5 fruit fly cellular contexts compared by ENCODE assay signal in genomic region chr3R:16646952-16647715, dm6.
TF ChIP-seq lines count a peak whose summit lies in the region.

Gene CG10324, minus strand, starts transcription at chr3R:16647004.
Gene CCT3, plus strand, starts transcription at chr3R:16647605.

- no peak for TF ChIP-seq CTCF in whole organism, embryonic (GFP tag; optimal IDR thresholded peaks at IDR 0.05; lab: Kevin White, UChicago)

TF ChIP-seq in whole organism, adult, 20 proteins besides CTCF, POLR2A, EP300 and RAD21 (continues in another document):
- TF ChIP-seq CG33017 (tag; optimal IDR thresholded peaks at IDR 0.05; lab: Kevin White, UChicago) = peak; percentile 57
- TF ChIP-seq CG11617 (GFP tag; optimal IDR thresholded peaks at IDR 0.05; lab: Kevin White, UChicago) = peak; percentile 27
- TF ChIP-seq Crg-1 (GFP tag; optimal IDR thresholded peaks at IDR 0.05; lab: Kevin White, UChicago) = peak; percentile 48
- no peak for TF ChIP-seq Clk (GFP tag; optimal IDR thresholded peaks at IDR 0.05; lab: Kevin White, UChicago)
- peak; percentile 62 for TF ChIP-seq CG1620 (GFP tag; optimal IDR thresholded peaks at IDR 0.05; lab: Kevin White, UChicago)
- TF ChIP-seq CG12768 (GFP tag; optimal IDR thresholded peaks at IDR 0.05; lab: Kevin White, UChicago) = peak; percentile 56
- TF ChIP-seq CG7045 (GFP tag; optimal IDR thresholded peaks at IDR 0.05; lab: Kevin White, UChicago) = peak; percentile 71
- peak; percentile 66 for TF ChIP-seq CG7101 (tag; optimal IDR thresholded peaks at IDR 0.05; lab: Kevin White, UChicago)
- peak; percentile 46 for TF ChIP-seq CG14711 (tag; optimal IDR thresholded peaks at IDR 0.05; lab: Kevin White, UChicago)
- no peak for TF ChIP-seq CG5204 (GFP tag; optimal IDR thresholded peaks at IDR 0.05; lab: Kevin White, UChicago)
- no peak for TF ChIP-seq cic (GFP tag; optimal IDR thresholded peaks at IDR 0.05; lab: Kevin White, UChicago)
- peak; percentile 24 for TF ChIP-seq pad (GFP tag; optimal IDR thresholded peaks at IDR 0.05; lab: Kevin White, UChicago)
- peak; percentile 44 for TF ChIP-seq ovo (GFP tag; optimal IDR thresholded peaks at IDR 0.05; lab: Kevin White, UChicago)
- TF ChIP-seq kay (GFP tag; lab: Kevin White, UChicago; ENCODE audit: borderline replicate concordance) = peak; percentile 95
- no peak for TF ChIP-seq cnc (optimal IDR thresholded peaks at IDR 0.05; lab: Kevin White, UChicago)
- TF ChIP-seq bab1 (GFP tag; optimal IDR thresholded peaks at IDR 0.05; lab: Kevin White, UChicago) = peak; percentile 65
- peak; percentile 78 for TF ChIP-seq toe (GFP tag; optimal IDR thresholded peaks at IDR 0.05; lab: Kevin White, UChicago)
- peak; percentile 61 for TF ChIP-seq tj (GFP tag; optimal IDR thresholded peaks at IDR 0.05; lab: Kevin White, UChicago)

TF ChIP-seq in whole organism, embryonic, 481 proteins besides CTCF, POLR2A, EP300 and RAD21 (continues in another document):
- peak; percentile 66 for TF ChIP-seq dmrt11E (tag; optimal IDR thresholded peaks at IDR 0.05; lab: Kevin White, UChicago)
- peak; percentile 70 for TF ChIP-seq CG17359 (tag; optimal IDR thresholded peaks at IDR 0.05; lab: Kevin White, UChicago)
- peak; percentile 52 for TF ChIP-seq CG16815 (GFP tag; optimal IDR thresholded peaks at IDR 0.05; lab: Kevin White, UChicago)
- no peak for TF ChIP-seq CG43689 (GFP tag; IDR thresholded peaks at IDR 0.05; lab: Robert Waterston, UW)
- TF ChIP-seq Oli (tag; optimal IDR thresholded peaks at IDR 0.05; lab: Kevin White, UChicago) = peak; percentile 4
- peak; percentile 78 for TF ChIP-seq CG17385 (GFP tag; optimal IDR thresholded peaks at IDR 0.05; lab: Kevin White, UChicago)
- peak; percentile 60 for TF ChIP-seq Mad (GFP tag; optimal IDR thresholded peaks at IDR 0.05; lab: Kevin White, UChicago)
- peak; percentile 24; the same call in 1 of the 2 replicates for TF ChIP-seq CG9215 (GFP tag; IDR thresholded peaks at IDR 0.05; lab: Robert Waterston, UW)
- TF ChIP-seq Atf-2 (GFP tag; optimal IDR thresholded peaks at IDR 0.05; lab: Kevin White, UChicago) = peak; percentile 26
- peak; percentile 43; the same call in 1 of the 2 replicates for TF ChIP-seq CG1024 (GFP tag; IDR thresholded peaks at IDR 0.05; lab: Robert Waterston, UW)
- peak; percentile 24; the same call in 1 of the 2 replicates for TF ChIP-seq CG8765 (GFP tag; IDR thresholded peaks at IDR 0.05; lab: Robert Waterston, UW)
- TF ChIP-seq CG7786 (GFP tag; optimal IDR thresholded peaks at IDR 0.05; lab: Kevin White, UChicago) = peak; percentile 41
- peak; percentile 63 for TF ChIP-seq CG10267 (tag; optimal IDR thresholded peaks at IDR 0.05; lab: Kevin White, UChicago)
- TF ChIP-seq Spps (tag; optimal IDR thresholded peaks at IDR 0.05; lab: Kevin White, UChicago) = no peak
- peak; percentile 77 for TF ChIP-seq vnd (GFP tag; IDR thresholded peaks at IDR 0.05; lab: Robert Waterston, UW; ENCODE audit: partially characterized antibody)
- peak; percentile 2 for TF ChIP-seq CG6683 (GFP tag; optimal IDR thresholded peaks at IDR 0.05; lab: Kevin White, UChicago)
- TF ChIP-seq CG7357 (GFP tag; IDR thresholded peaks at IDR 0.05; lab: Robert Waterston, UW) = peak; percentile 85

TF ChIP-seq in whole organism, prepupa, 60 proteins besides CTCF, POLR2A, EP300 and RAD21 (continues in another document):
- peak; percentile 56 for TF ChIP-seq Gug (GFP tag; IDR thresholded peaks at IDR 0.05; lab: Robert Waterston, UW)
- peak; percentile 69 for TF ChIP-seq lz (GFP tag; optimal IDR thresholded peaks at IDR 0.05; lab: Kevin White, UChicago)
- TF ChIP-seq Eip93F (GFP tag; optimal IDR thresholded peaks at IDR 0.05; lab: Kevin White, UChicago) = no peak
- peak; percentile 60 for TF ChIP-seq Sox14 (GFP tag; optimal IDR thresholded peaks at IDR 0.05; lab: Kevin White, UChicago)
- peak; percentile 52 for TF ChIP-seq fkh (GFP tag; optimal IDR thresholded peaks at IDR 0.05; lab: Kevin White, UChicago)
- peak; percentile 77 for TF ChIP-seq CG3032 (tag; optimal IDR thresholded peaks at IDR 0.05; lab: Kevin White, UChicago)
- TF ChIP-seq CG11902 (GFP tag; optimal IDR thresholded peaks at IDR 0.05; lab: Kevin White, UChicago) = peak; percentile 39
- TF ChIP-seq CG11294 (GFP tag; IDR thresholded peaks at IDR 0.05; lab: Robert Waterston, UW) = peak; percentile 49; the same call in 1 of the 2 replicates
- peak; percentile 66 for TF ChIP-seq CG31627 (GFP tag; optimal IDR thresholded peaks at IDR 0.05; lab: Kevin White, UChicago)
- peak; percentile 70 for TF ChIP-seq esn (GFP tag; optimal IDR thresholded peaks at IDR 0.05; lab: Kevin White, UChicago)
- no peak for TF ChIP-seq CG8632 (GFP tag; optimal IDR thresholded peaks at IDR 0.05; lab: Kevin White, UChicago)
- peak; percentile 62 for TF ChIP-seq cyc (GFP tag; optimal IDR thresholded peaks at IDR 0.05; lab: Kevin White, UChicago)
- peak; percentile 68 for TF ChIP-seq topi (GFP tag; optimal IDR thresholded peaks at IDR 0.05; lab: Kevin White, UChicago)
- no peak for TF ChIP-seq dsx (GFP tag; optimal IDR thresholded peaks at IDR 0.05; lab: Kevin White, UChicago; ENCODE audit: poor library complexity, severe bottlenecking)
- TF ChIP-seq svp (GFP tag; lab: Kevin White, UChicago) = no peak
- peak; percentile 53 for TF ChIP-seq CG11762 (GFP tag; optimal IDR thresholded peaks at IDR 0.05; lab: Kevin White, UChicago; ENCODE audit: insufficient read depth)
- TF ChIP-seq Sox15 (GFP tag; optimal IDR thresholded peaks at IDR 0.05; lab: Kevin White, UChicago) = peak; percentile 59
- peak; percentile 91 for TF ChIP-seq Eip78C (GFP tag; lab: Kevin White, UChicago)
- TF ChIP-seq ss (GFP tag; optimal IDR thresholded peaks at IDR 0.05; lab: Kevin White, UChicago) = peak in 1 of 2 experiments; percentile 0

TF ChIP-seq in whole organism, pupa, 21 proteins besides CTCF, POLR2A, EP300 and RAD21:
- TF ChIP-seq CG34367 (tag; optimal IDR thresholded peaks at IDR 0.05; lab: Kevin White, UChicago) = peak; percentile 54
- TF ChIP-seq CG9948 (tag; optimal IDR thresholded peaks at IDR 0.05; lab: Kevin White, UChicago) = peak; percentile 64
- no peak for TF ChIP-seq CG8159 (tag; optimal IDR thresholded peaks at IDR 0.05; lab: Kevin White, UChicago)
- no peak for TF ChIP-seq gl (tag; optimal IDR thresholded peaks at IDR 0.05; lab: Kevin White, UChicago)
- peak; percentile 77; the same call in 2 of the 3 replicates for TF ChIP-seq CG4496 (GFP tag; IDR thresholded peaks at IDR 0.05; lab: Robert Waterston, UW)
- peak; percentile 67 for TF ChIP-seq CG15710 (tag; optimal IDR thresholded peaks at IDR 0.05; lab: Kevin White, UChicago)
- TF ChIP-seq fd96Ca (GFP tag; IDR thresholded peaks at IDR 0.05; lab: Robert Waterston, UW) = no peak
- TF ChIP-seq CG32121 (GFP tag; IDR thresholded peaks at IDR 0.05; lab: Robert Waterston, UW) = peak; percentile 59; the same call in 1 of the 2 replicates
- no peak; the same call in 1 of the 2 replicates for TF ChIP-seq CG12605 (GFP tag; IDR thresholded peaks at IDR 0.05; lab: Robert Waterston, UW)
- TF ChIP-seq CG17806 (tag; optimal IDR thresholded peaks at IDR 0.05; lab: Kevin White, UChicago) = peak; percentile 42
- TF ChIP-seq D1 (tag; optimal IDR thresholded peaks at IDR 0.05; lab: Kevin White, UChicago) = no peak
- no peak for TF ChIP-seq CG13204 (GFP tag; optimal IDR thresholded peaks at IDR 0.05; lab: Kevin White, UChicago)
- no peak for TF ChIP-seq rn (GFP tag; IDR thresholded peaks at IDR 0.05; lab: Robert Waterston, UW)
- TF ChIP-seq CG8301 (tag; optimal IDR thresholded peaks at IDR 0.05; lab: Kevin White, UChicago) = no peak
- no peak for TF ChIP-seq Pif1A (GFP tag; optimal IDR thresholded peaks at IDR 0.05; lab: Kevin White, UChicago)
- no peak for TF ChIP-seq CG14655 (GFP tag; optimal IDR thresholded peaks at IDR 0.05; lab: Kevin White, UChicago)
- peak; percentile 63; the same call in 1 of the 2 replicates for TF ChIP-seq Ets98B (GFP tag; IDR thresholded peaks at IDR 0.05; lab: Robert Waterston, UW)
- TF ChIP-seq CG10348 (GFP tag; IDR thresholded peaks at IDR 0.05; lab: Robert Waterston, UW) = no peak
- no peak for TF ChIP-seq EcR (GFP tag; optimal IDR thresholded peaks at IDR 0.05; lab: Kevin White, UChicago)
- peak; percentile 37 for TF ChIP-seq Snoo (tag; optimal IDR thresholded peaks at IDR 0.05; lab: Kevin White, UChicago)
- no peak for TF ChIP-seq Pif1B (GFP tag; optimal IDR thresholded peaks at IDR 0.05; lab: Kevin White, UChicago)

TF ChIP-seq in whole organism, wandering third instar larva, 38 proteins besides CTCF, POLR2A, EP300 and RAD21:
- peak; percentile 77 for TF ChIP-seq HLH106 (tag; optimal IDR thresholded peaks at IDR 0.05; lab: Kevin White, UChicago)
- peak; percentile 52 for TF ChIP-seq sv (GFP tag; optimal IDR thresholded peaks at IDR 0.05; lab: Kevin White, UChicago)
- peak; percentile 13 for TF ChIP-seq OdsH (GFP tag; optimal IDR thresholded peaks at IDR 0.05; lab: Kevin White, UChicago)
- TF ChIP-seq N (GFP tag; optimal IDR thresholded peaks at IDR 0.05; lab: Kevin White, UChicago) = peak; percentile 78
- TF ChIP-seq ey (GFP tag; optimal IDR thresholded peaks at IDR 0.05; lab: Kevin White, UChicago) = peak; percentile 49
- TF ChIP-seq CrebA (GFP tag; optimal IDR thresholded peaks at IDR 0.05; lab: Kevin White, UChicago; ENCODE audit: borderline replicate concordance) = no peak
- TF ChIP-seq CG9705 (GFP tag; optimal IDR thresholded peaks at IDR 0.05; lab: Kevin White, UChicago) = peak; percentile 69
- TF ChIP-seq Sp1 (GFP tag; optimal IDR thresholded peaks at IDR 0.05; lab: Kevin White, UChicago) = peak; percentile 68
- TF ChIP-seq Vsx2 (GFP tag; optimal IDR thresholded peaks at IDR 0.05; lab: Kevin White, UChicago; ENCODE audit: partially characterized antibody) = no peak
- TF ChIP-seq br (GFP tag; optimal IDR thresholded peaks at IDR 0.05; lab: Kevin White, UChicago) = no peak
- no peak for TF ChIP-seq brk (GFP tag; optimal IDR thresholded peaks at IDR 0.05; lab: Kevin White, UChicago)
- no peak for TF ChIP-seq Rel (GFP tag; optimal IDR thresholded peaks at IDR 0.05; lab: Kevin White, UChicago)
- TF ChIP-seq Rel (tag; optimal IDR thresholded peaks at IDR 0.05; lab: Kevin White, UChicago) = peak; percentile 27
- peak; percentile 6 for TF ChIP-seq psq (GFP tag; optimal IDR thresholded peaks at IDR 0.05; lab: Kevin White, UChicago)
